Fruit fly (Drosophila melanogaster): ENCODE data around the gene CG42393.

DNA sequence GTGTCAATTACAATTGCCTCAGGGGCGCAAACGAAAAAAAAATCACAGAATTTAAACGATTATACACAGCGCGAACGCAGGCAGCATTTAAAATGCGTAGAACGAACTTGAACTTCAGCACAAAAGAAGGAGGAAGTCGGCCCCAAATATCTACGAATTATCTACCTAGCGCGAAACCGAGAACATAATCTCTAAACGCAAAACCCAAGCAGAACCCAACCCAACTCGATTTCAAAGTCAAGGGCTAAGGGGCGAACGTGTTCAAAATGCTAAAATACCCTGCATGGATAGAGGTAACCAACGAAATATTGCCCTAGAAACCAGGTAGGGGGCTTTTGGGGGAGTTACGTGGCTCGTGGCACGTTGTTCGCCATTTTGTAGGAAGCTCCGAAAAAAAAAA, 24.0 kb upstream of the CG42393 start:
- TF ChIP-seq Lpt (GFP tag; optimal IDR thresholded peaks at IDR 0.05) (no peak), Met (GFP tag; optimal IDR thresholded peaks at IDR 0.05) (no peak), CG34406 (GFP tag; optimal IDR thresholded peaks at IDR 0.05) (no peak), svp (GFP tag) (no peak), Smox (GFP tag; optimal IDR thresholded peaks at IDR 0.05) (no peak), fkh (GFP tag; optimal IDR thresholded peaks at IDR 0.05) (no peak)

Measured in whole organism, prepupa.